Fruit fly (Drosophila melanogaster): ENCODE data around the gene CG43401.

DNA sequence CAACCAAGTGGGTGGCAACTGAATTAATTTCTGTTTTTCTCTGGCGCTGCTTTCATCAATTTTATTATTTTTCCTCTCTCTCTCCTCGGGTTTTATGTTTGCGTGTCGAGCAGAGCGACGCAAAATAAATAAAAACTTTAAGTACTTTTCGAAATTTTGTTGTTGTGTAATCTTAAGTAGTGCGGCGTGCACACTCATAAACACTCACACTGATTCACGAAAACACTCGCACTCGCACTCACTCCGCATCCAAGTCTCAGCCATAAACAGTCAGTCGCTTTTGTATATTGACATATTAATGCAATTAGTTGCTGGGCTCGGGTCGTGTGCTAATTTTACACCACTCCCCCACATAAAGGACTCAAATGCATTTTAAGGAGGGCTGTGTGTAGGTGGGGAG lies 6.7 kb downstream of the CG43401 start:
- TF ChIP-seq sv (GFP tag; optimal IDR thresholded peaks at IDR 0.05) = no peak
- no peak for TF ChIP-seq pan (optimal IDR thresholded peaks at IDR 0.05)
- TF ChIP-seq dsf (GFP tag; optimal IDR thresholded peaks at IDR 0.05; ENCODE audit: borderline replicate concordance) = no peak
- no peak for TF ChIP-seq dl (GFP tag; optimal IDR thresholded peaks at IDR 0.05; ENCODE audit: insufficient read depth in 1 of 2, partially characterized antibody in 2 of 2)
- TF ChIP-seq Dif (GFP tag; optimal IDR thresholded peaks at IDR 0.05; ENCODE audit: partially characterized antibody) = no peak
- TF ChIP-seq h (GFP tag; optimal IDR thresholded peaks at IDR 0.05) = no peak
- no peak for TF ChIP-seq Abd-B (GFP tag; optimal IDR thresholded peaks at IDR 0.05)
- TF ChIP-seq sage (GFP tag; optimal IDR thresholded peaks at IDR 0.05) = no peak
- no peak for TF ChIP-seq psq (GFP tag; optimal IDR thresholded peaks at IDR 0.05)
- TF ChIP-seq CG9705 (GFP tag; optimal IDR thresholded peaks at IDR 0.05) = no peak
- no peak for TF ChIP-seq usp (GFP tag; optimal IDR thresholded peaks at IDR 0.05)
- no peak for TF ChIP-seq foxo (GFP tag; optimal IDR thresholded peaks at IDR 0.05)
- TF ChIP-seq CrebA (GFP tag; optimal IDR thresholded peaks at IDR 0.05; ENCODE audit: borderline replicate concordance) = no peak

Data from whole organism, wandering third instar larva.